Fruit fly (Drosophila melanogaster) whole organism, prepupa: Measurements from ENCODE around the gene Ets65A.

Source experiments
- CG10669 ChIP-seq: fragments of 200-800 bp; sonication (Bioruptor generic); optimal IDR thresholded peaks from 3 replicates; lab custom pipeline; 2018; ENCODE audit warnings: missing biosample characterization, mild to moderate bottlenecking, missing genetic modification characterization, moderate library complexity
- CG11294 ChIP-seq: fragments of 200-800 bp; sonication (Bioruptor generic); IDR thresholded peaks from 2 replicates; pipeline ENCODE4 v1.3.6; 2022; ENCODE audit warnings: missing biosample characterization, missing genetic modification characterization
- CG11762 ChIP-seq: fragments of 200-800 bp; sonication (Bioruptor generic); optimal IDR thresholded peaks from 3 replicates; lab custom pipeline; 2016; ENCODE audit warnings: missing biosample characterization, missing genetic modification characterization; ENCODE audit not compliant: insufficient read depth
- CG11902 ChIP-seq: fragments of 200-800 bp; sonication (Bioruptor generic); optimal IDR thresholded peaks from 3 replicates; lab custom pipeline; 2016; ENCODE audit warnings: missing biosample characterization, missing genetic modification characterization
- CG15336 ChIP-seq: fragments of 200-800 bp; sonication (Bioruptor generic); IDR thresholded peaks from 2 replicates; pipeline ENCODE4 v1.3.6; 2022; ENCODE audit warnings: missing biosample characterization, missing genetic modification characterization
- CG1621 ChIP-seq: fragments of 200-800 bp; sonication (Bioruptor generic); optimal IDR thresholded peaks from 3 replicates; lab custom pipeline; 2018; ENCODE audit warnings: missing biosample characterization, mild to moderate bottlenecking, missing genetic modification characterization
- CG3032 ChIP-seq: fragments of 200-800 bp; optimal IDR thresholded peaks from 2 replicates; lab custom pipeline; 2019; ENCODE audit warnings: missing biosample characterization, mild to moderate bottlenecking, missing genetic modification characterization, moderate library complexity
- CG31627 ChIP-seq: fragments of 200-800 bp; sonication (Bioruptor generic); optimal IDR thresholded peaks from 3 replicates; lab custom pipeline; 2016; ENCODE audit warnings: missing biosample characterization, missing genetic modification characterization
- CG32006 ChIP-seq: fragments of 200-800 bp; sonication (Bioruptor generic); optimal IDR thresholded peaks from 3 replicates; lab custom pipeline; 2017; ENCODE audit warnings: missing biosample characterization, mild to moderate bottlenecking, missing genetic modification characterization
- CG34406 ChIP-seq: fragments of 200-800 bp; sonication (Bioruptor generic); optimal IDR thresholded peaks from 3 replicates; lab custom pipeline; 2016; ENCODE audit warnings: missing biosample characterization, missing genetic modification characterization
- CG6163 ChIP-seq: fragments of 200-800 bp; sonication (Bioruptor generic); IDR thresholded peaks from 3 replicates; pipeline ENCODE4 v1.3.6; 2022; ENCODE audit warnings: missing biosample characterization, missing genetic modification characterization
- CG6276 ChIP-seq: fragments of 200-800 bp; sonication (Bioruptor generic); optimal IDR thresholded peaks from 2 replicates; lab custom pipeline; 2017; ENCODE audit warnings: missing biosample characterization, mild to moderate bottlenecking, missing genetic modification characterization
- CG6808 ChIP-seq: fragments of 200-800 bp; sonication (Bioruptor generic); optimal IDR thresholded peaks from 3 replicates; lab custom pipeline; 2017; ENCODE audit warnings: missing biosample characterization, missing genetic modification characterization, mild to moderate bottlenecking, moderate library complexity, missing genetic modification reagents
- CG6854 ChIP-seq: fragments of 200-800 bp; sonication (Bioruptor generic); optimal IDR thresholded peaks from 2 replicates; lab custom pipeline; 2017; ENCODE audit warnings: missing biosample characterization, mild to moderate bottlenecking, missing genetic modification characterization
- CG8119 ChIP-seq: fragments of 200-800 bp; sonication (Bioruptor generic); IDR thresholded peaks from 3 replicates; pipeline ENCODE4 v1.3.6; 2022; ENCODE audit warnings: missing biosample characterization, missing genetic modification characterization
- CG8632 ChIP-seq: fragments of 200-800 bp; sonication (Bioruptor generic); optimal IDR thresholded peaks from 3 replicates; lab custom pipeline; 2016; ENCODE audit warnings: missing biosample characterization, missing genetic modification characterization
- Eip78C ChIP-seq: fragments of 200-800 bp; sonication (Bioruptor generic); peaks from one replicate; lab custom pipeline; 2016; ENCODE audit warnings: missing biosample characterization, missing genetic modification characterization
- Ets96B ChIP-seq: fragments of 200-800 bp; optimal IDR thresholded peaks from 2 replicates; lab custom pipeline; 2019; ENCODE audit warnings: missing biosample characterization, mild to moderate bottlenecking, missing genetic modification characterization, moderate library complexity
- Gug ChIP-seq: fragments of 200-800 bp; sonication (Bioruptor generic); IDR thresholded peaks from 2 replicates; pipeline ENCODE4 v1.3.6; 2022; ENCODE audit warnings: missing biosample characterization, missing genetic modification characterization
- Hr38 ChIP-seq: sonication (Bioruptor generic); optimal IDR thresholded peaks from 2 replicates; lab custom pipeline; 2016; ENCODE audit warnings: missing biosample characterization, missing genetic modification characterization
- Hr39 ChIP-seq: fragments of 200-800 bp; sonication (Bioruptor generic); optimal IDR thresholded peaks from 2 replicates; lab custom pipeline; 2016; ENCODE audit warnings: missing biosample characterization, missing genetic modification characterization
- Lpt ChIP-seq: fragments of 200-800 bp; sonication (Bioruptor generic); optimal IDR thresholded peaks from 3 replicates; lab custom pipeline; 2016; ENCODE audit warnings: missing biosample characterization, missing genetic modification characterization
- Met ChIP-seq: fragments of 200-800 bp; sonication (Bioruptor generic); optimal IDR thresholded peaks from 3 replicates; lab custom pipeline; 2016; ENCODE audit warnings: missing biosample characterization, missing genetic modification characterization
- Sox102F ChIP-seq: fragments of 200-800 bp; sonication (Bioruptor generic); optimal IDR thresholded peaks from 2 replicates; lab custom pipeline; 2016; ENCODE audit warnings: missing biosample characterization, mild to moderate bottlenecking, missing genetic modification characterization
- Sox14 ChIP-seq: fragments of 200-800 bp; sonication (Bioruptor generic); optimal IDR thresholded peaks from 3 replicates; lab custom pipeline; 2016; ENCODE audit warnings: missing biosample characterization, missing genetic modification characterization
- Sox15 ChIP-seq: fragments of 200-800 bp; sonication (Bioruptor generic); optimal IDR thresholded peaks from 3 replicates; lab custom pipeline; 2016; ENCODE audit warnings: missing biosample characterization, missing genetic modification characterization
- dac ChIP-seq: fragments of 200-800 bp; sonication (Bioruptor generic); optimal IDR thresholded peaks from 2 replicates; lab custom pipeline; 2017; ENCODE audit warnings: missing biosample characterization, mild to moderate bottlenecking, missing genetic modification characterization
- esn ChIP-seq: fragments of 200-800 bp; sonication (Bioruptor generic); optimal IDR thresholded peaks from 2 replicates; lab custom pipeline; 2016; ENCODE audit warnings: missing biosample characterization, mild to moderate bottlenecking, missing genetic modification characterization, moderate library complexity
- fd59A ChIP-seq: fragments of 200-800 bp; sonication (Bioruptor generic); optimal IDR thresholded peaks from 2 replicates; lab custom pipeline; 2017; ENCODE audit warnings: missing biosample characterization, mild to moderate bottlenecking, missing genetic modification characterization, missing genetic modification reagents
- fd85E ChIP-seq: fragments of 200-800 bp; sonication (Bioruptor generic); optimal IDR thresholded peaks from 3 replicates; lab custom pipeline; 2016; ENCODE audit warnings: missing biosample characterization, missing genetic modification characterization
- fkh ChIP-seq: fragments of 200-800 bp; sonication (Bioruptor generic); optimal IDR thresholded peaks from 3 replicates; lab custom pipeline; 2017; ENCODE audit warnings: missing biosample characterization, mild to moderate bottlenecking, missing genetic modification characterization, moderate library complexity
- lz ChIP-seq: fragments of 200-800 bp; sonication (Bioruptor generic); optimal IDR thresholded peaks from 3 replicates; lab custom pipeline; 2016; ENCODE audit warnings: missing biosample characterization, missing genetic modification characterization
- net ChIP-seq: fragments of 200-800 bp; sonication (Bioruptor generic); optimal IDR thresholded peaks from 3 replicates; lab custom pipeline; 2016; ENCODE audit warnings: missing biosample characterization, missing genetic modification characterization
- pdm3 ChIP-seq: fragments of 200-800 bp; sonication (Bioruptor generic); optimal IDR thresholded peaks from 3 replicates; lab custom pipeline; 2016; ENCODE audit warnings: missing biosample characterization, missing genetic modification characterization
- salr ChIP-seq, 2 experiments: fragments of 200-800 bp; sonication (Bioruptor generic); optimal IDR thresholded peaks; 3 replicates each; lab custom pipeline; 2016 to 2018; ENCODE audit warnings: missing biosample characterization in 2 of 2, missing genetic modification characterization in 2 of 2, mild to moderate bottlenecking in 1 of 2
- topi ChIP-seq: fragments of 200-800 bp; sonication (Bioruptor generic); optimal IDR thresholded peaks from 3 replicates; lab custom pipeline; 2016; ENCODE audit warnings: missing biosample characterization, missing genetic modification characterization

Gene Ets65A

DNA sequence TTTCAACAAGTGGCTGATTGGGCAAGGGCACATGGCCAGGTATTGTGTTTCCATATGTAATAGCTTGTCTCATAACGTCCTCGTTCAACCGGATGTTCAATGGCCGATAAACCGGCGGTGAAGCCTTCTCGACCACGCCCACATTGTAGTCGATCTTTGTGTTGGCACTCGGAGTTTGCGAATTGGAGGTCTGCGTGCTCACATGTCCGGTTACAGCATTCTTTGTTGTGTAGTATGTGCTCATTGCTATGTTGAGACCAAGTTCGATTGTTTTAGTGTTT lies 27.9 kb downstream of the Ets65A start:
- TF ChIP-seq topi (GFP tag; lab: Kevin White, UChicago) (no peak), fd59A (GFP tag; lab: Kevin White, UChicago) (no peak), CG15336 (GFP tag; lab: Robert Waterston, UW) (no peak), CG8119 (GFP tag; lab: Robert Waterston, UW) (no peak), CG6854 (GFP tag; lab: Kevin White, UChicago) (no peak), CG6163 (GFP tag; lab: Robert Waterston, UW) (no peak)

DNA sequence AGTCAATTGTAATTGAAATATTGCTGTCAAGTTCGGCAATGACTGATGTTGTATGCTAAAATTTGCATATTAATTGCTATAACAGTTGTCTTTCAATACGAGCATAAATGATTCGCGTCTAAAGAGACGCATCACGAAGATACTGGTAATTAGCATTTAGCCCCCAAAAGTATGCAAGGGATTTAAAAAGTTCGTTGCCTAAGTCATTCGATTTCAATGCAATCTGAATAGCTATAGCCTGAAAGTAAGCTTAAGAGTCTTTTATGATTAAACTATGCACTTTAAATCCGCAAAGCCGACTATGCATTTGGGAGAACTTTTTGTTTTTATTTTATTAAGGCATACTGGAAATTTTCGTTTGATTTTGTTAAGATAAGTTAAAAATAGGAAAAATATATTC lies 32.2 kb downstream of the Ets65A start:
- TF ChIP-seq CG32006 (GFP tag; lab: Kevin White, UChicago) (no peak), net (GFP tag; lab: Kevin White, UChicago) (no peak)

DNA sequence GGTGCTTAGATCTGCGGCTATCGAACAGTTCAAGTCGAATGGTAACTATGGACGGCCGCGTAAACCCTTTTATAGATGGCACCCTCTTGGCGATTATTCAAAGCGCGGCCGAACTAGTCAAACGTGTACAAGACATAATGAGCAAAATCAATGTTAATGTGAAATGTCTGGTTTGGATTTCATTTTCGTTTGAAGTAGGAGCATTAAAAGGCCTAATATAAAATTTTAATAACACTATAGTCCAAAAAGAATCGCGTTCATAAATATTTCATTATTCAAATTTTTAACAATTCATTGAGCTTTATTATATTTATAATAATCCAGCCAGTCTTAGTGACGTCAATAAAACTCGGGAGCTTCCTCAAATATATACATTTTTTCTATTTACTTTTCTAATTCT lies 33.5 kb downstream of the Ets65A start, which contains the start of gene Lcp65Ag3:
Lcp65Ag3 (minus strand) TSS at position 46 of the 400 bp plus-strand sequence.
- TF ChIP-seq CG6854 (GFP tag; lab: Kevin White, UChicago) (no peak), CG8632 (GFP tag; lab: Kevin White, UChicago) (no peak), CG1621 (tag; lab: Kevin White, UChicago) (no peak), CG11294 (no peak), CG11902 (GFP tag; lab: Kevin White, UChicago) (no peak), CG3032 (tag; lab: Kevin White, UChicago) (no peak), CG6276 (no peak), Hr39 (GFP tag; lab: Kevin White, UChicago) (no peak), CG34406 (GFP tag; lab: Kevin White, UChicago) (no peak), Ets96B (tag; lab: Kevin White, UChicago) (no peak), esn (GFP tag; lab: Kevin White, UChicago) (no peak), pdm3 (no peak), CG31627 (GFP tag; lab: Kevin White, UChicago) (no peak), CG8119 (GFP tag; lab: Robert Waterston, UW) (no peak), salr (GFP tag; optimal IDR thresholded peaks at IDR 0.05; lab: Kevin White, UChicago) (no peak), CG10669 (GFP tag; lab: Kevin White, UChicago) (no peak), CG6163 (GFP tag; lab: Robert Waterston, UW) (no peak), Sox15 (no peak), lz (no peak), CG11762 (no peak)
- TF ChIP-seq, all 60 proteins: peak for 0

DNA sequence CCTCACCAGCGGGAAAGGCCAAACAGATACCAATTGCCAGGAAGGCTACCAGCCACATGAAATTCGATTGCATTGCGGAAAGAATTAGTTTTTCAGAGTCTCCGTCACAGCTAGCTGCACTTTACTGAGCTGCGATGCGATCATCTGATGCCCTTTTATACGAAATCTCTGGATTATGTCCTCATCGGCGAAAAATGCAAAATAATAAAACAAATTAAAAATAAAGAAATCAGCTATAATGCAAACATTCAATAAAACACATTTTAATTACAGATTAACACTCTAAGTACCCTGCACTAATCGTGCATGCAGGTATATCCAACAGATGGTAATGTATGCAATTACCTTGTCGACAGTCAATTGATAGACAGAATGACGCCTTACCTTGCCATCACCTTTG lies 34.6 kb downstream of the Ets65A start, which contains the start of gene Cpr65Au:
Cpr65Au (minus strand) TSS at position 101 of the 400 bp plus-strand sequence.
- TF ChIP-seq Gug (no peak), Hr39 (GFP tag; lab: Kevin White, UChicago) (no peak), topi (GFP tag; lab: Kevin White, UChicago) (no peak), CG6808 (GFP tag; lab: Kevin White, UChicago) (no peak), lz (no peak), CG11762 (no peak), Sox102F (GFP tag; lab: Kevin White, UChicago) (no peak), CG32006 (GFP tag; lab: Kevin White, UChicago) (no peak), fkh (GFP tag; lab: Kevin White, UChicago) (no peak), net (GFP tag; lab: Kevin White, UChicago) (no peak), Hr38 (GFP tag; lab: Kevin White, UChicago) (no peak), fd59A (GFP tag; lab: Kevin White, UChicago) (no peak)

DNA sequence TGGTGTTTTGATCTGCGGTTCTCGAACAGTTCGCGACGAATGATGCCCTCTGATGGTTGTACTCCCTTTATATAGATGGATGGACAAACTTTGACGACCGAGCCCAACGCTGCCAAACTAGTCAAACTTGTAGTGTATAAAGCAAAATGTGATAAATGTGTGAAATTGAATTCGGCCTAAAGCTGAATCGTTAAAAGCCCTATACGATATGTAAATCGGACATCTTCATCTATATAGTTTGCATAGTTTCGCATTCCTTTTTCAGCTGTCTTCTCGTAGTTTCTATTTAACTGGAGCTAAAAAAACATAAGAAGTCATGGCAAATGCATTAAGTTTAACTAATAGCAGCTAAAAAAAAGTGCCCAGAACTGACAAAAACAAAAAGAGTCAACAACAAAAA lies 36.1 kb downstream of the Ets65A start, which contains the start of gene Lcp65Ag2:
Lcp65Ag2 (minus strand) TSS at position 48 of the 400 bp plus-strand sequence.
- no peak for TF ChIP-seq Met
- TF ChIP-seq Eip78C (GFP tag; lab: Kevin White, UChicago): no peak
- TF ChIP-seq Lpt (GFP tag; lab: Kevin White, UChicago): no peak
- TF ChIP-seq Sox14: no peak
- no peak for TF ChIP-seq esn (GFP tag; lab: Kevin White, UChicago)
- no peak for TF ChIP-seq fd59A (GFP tag; lab: Kevin White, UChicago)
- no peak for TF ChIP-seq fd85E (GFP tag; lab: Kevin White, UChicago)
- no peak for TF ChIP-seq dac (GFP tag; lab: Kevin White, UChicago)
- no peak for TF ChIP-seq CG10669 (GFP tag; lab: Kevin White, UChicago)
- TF ChIP-seq, all 60 proteins: peak for 0
